Worm (Caenorhabditis elegans): ENCODE data around the gene pat-3.
A peak's percentile ranks its signal among the peaks of the same experiment; 100 is the strongest.

The pat-3 gene

ce11 chrIII:3862918-3863385 is 51.0 kb downstream of the pat-3 start, which contains the start of gene brc-1 (continued):
- TF ChIP-seq nhr-25 (tag; optimal IDR thresholded peaks at IDR 0.05) (peak; percentile 63), ZK546.5 (tag; optimal IDR thresholded peaks at IDR 0.05) (peak; percentile 52), nhr-12 (tag; optimal IDR thresholded peaks at IDR 0.05) (no peak), unc-39 (tag; optimal IDR thresholded peaks at IDR 0.05) (peak; percentile 40), mdl-1 (tag; optimal IDR thresholded peaks at IDR 0.05) (peak; percentile 37 to 62), elt-3 (tag; optimal IDR thresholded peaks at IDR 0.05) (no peak), nhr-77 (tag; optimal IDR thresholded peaks at IDR 0.05) (no peak), zag-1 (tag; optimal IDR thresholded peaks at IDR 0.05) (peak; percentile 86), nhr-6 (tag; optimal IDR thresholded peaks at IDR 0.05) (peak; percentile 50), fos-1 (tag; optimal IDR thresholded peaks at IDR 0.05) (peak; percentile 82), crh-2 (tag; optimal IDR thresholded peaks at IDR 0.05) (peak; percentile 92), F13H6.1 (tag; optimal IDR thresholded peaks at IDR 0.05) (peak; percentile 78), nhr-10 (tag; optimal IDR thresholded peaks at IDR 0.05) (peak; percentile 32), nhr-23 (tag; optimal IDR thresholded peaks at IDR 0.05) (no peak), nhr-11 (tag; optimal IDR thresholded peaks at IDR 0.05) (no peak), nhr-237 (tag; optimal IDR thresholded peaks at IDR 0.05) (no peak), ama-1 (optimal IDR thresholded peaks at IDR 0.05) (peak; percentile 93)

Data from whole organism, L2 larva.